Worm (Caenorhabditis elegans) whole organism, L3 larva: Measurements from ENCODE around the gene bath-21.

Source experiments
- ZK546.5 ChIP-seq: sonication (generic microtip); optimal IDR thresholded peaks from 2 replicates; lab custom pipeline; 2017; ENCODE audit warnings: missing biosample characterization, missing genetic modification characterization
- ceh-82 ChIP-seq: fragments of 150-350 bp; optimal IDR thresholded peaks from 2 replicates; lab custom pipeline; 2014; ENCODE audit warnings: missing biosample characterization, missing genetic modification characterization
- ceh-9 ChIP-seq: sonication (generic microtip); optimal IDR thresholded peaks from 2 replicates; lab custom pipeline; 2018; ENCODE audit warnings: missing biosample characterization, missing genetic modification characterization
- daf-12 ChIP-seq: fragments of 150-350 bp; optimal IDR thresholded peaks from 2 replicates; lab custom pipeline; 2014; ENCODE audit warnings: missing biosample characterization, missing genetic modification reagents, missing genetic modification characterization
- eor-1 ChIP-seq, 2 experiments: fragments of 150-350 bp; optimal IDR thresholded peaks; 2 replicates each; lab custom pipeline; 2014 to 2018; ENCODE audit warnings: missing biosample characterization in 2 of 2, missing genetic modification characterization in 2 of 2
- fos-1 ChIP-seq: fragments of 150-350 bp; optimal IDR thresholded peaks from 2 replicates; lab custom pipeline; 2014; ENCODE audit warnings: missing biosample characterization, missing genetic modification characterization
- lin-39 ChIP-seq: fragments of 150-350 bp; optimal IDR thresholded peaks from 2 replicates; lab custom pipeline; 2018; ENCODE audit warnings: missing biosample characterization, missing genetic modification reagents, missing genetic modification characterization
- nhr-11 ChIP-seq: fragments of 150-350 bp; optimal IDR thresholded peaks from 2 replicates; lab custom pipeline; 2014; ENCODE audit warnings: missing biosample characterization, missing genetic modification characterization
- nhr-12 ChIP-seq: fragments of 150-350 bp; optimal IDR thresholded peaks from 2 replicates; lab custom pipeline; 2014; ENCODE audit warnings: missing biosample characterization, missing genetic modification characterization
- nhr-77 ChIP-seq: fragments of 150-350 bp; optimal IDR thresholded peaks from 2 replicates; lab custom pipeline; 2014; ENCODE audit warnings: missing biosample characterization, missing genetic modification characterization
- sea-2 ChIP-seq: fragments of 150-350 bp; sonication (generic microtip); optimal IDR thresholded peaks from 4 replicates; lab custom pipeline; 2014; ENCODE audit warnings: missing biosample characterization, missing genetic modification reagents, missing genetic modification characterization
- zag-1 ChIP-seq: fragments of 150-350 bp; optimal IDR thresholded peaks from 2 replicates; lab custom pipeline; 2014; ENCODE audit warnings: missing biosample characterization, missing genetic modification characterization
- ztf-11 ChIP-seq: fragments of 150-350 bp; optimal IDR thresholded peaks from 2 replicates; lab custom pipeline; 2014; ENCODE audit warnings: missing biosample characterization, missing genetic modification characterization
- ztf-4 ChIP-seq: fragments of 150-350 bp; optimal IDR thresholded peaks from 2 replicates; lab custom pipeline; 2014; ENCODE audit warnings: missing biosample characterization, missing genetic modification characterization

DNA sequence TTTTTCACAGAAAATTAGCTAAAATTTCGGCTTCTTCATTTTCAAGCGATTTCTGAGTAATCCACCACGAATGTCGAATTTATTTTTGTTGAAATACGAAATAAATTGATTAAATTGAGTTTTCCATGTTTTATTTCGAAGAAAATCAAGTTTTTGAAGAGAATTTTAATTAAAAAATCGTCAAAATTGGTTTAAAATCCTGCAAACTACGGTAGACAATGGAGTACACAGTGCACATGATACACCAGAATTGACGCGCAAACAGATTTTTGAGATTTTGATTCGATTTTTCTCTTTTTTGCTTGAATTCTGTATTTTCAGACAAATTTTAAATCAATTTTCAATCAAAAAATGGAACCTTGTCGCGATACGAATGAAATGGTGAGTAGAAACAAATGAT lies 6.9 kb upstream of the bath-21 start, which contains the start of gene F59H6.14:
- TF ChIP-seq ztf-4 (tag; lab: Kevin White, UChicago), result no peak
- TF ChIP-seq fos-1 (tag; lab: Kevin White, UChicago), result no peak
- no peak for TF ChIP-seq nhr-12 (tag; lab: Kevin White, UChicago)
- TF ChIP-seq ZK546.5 (tag; lab: Kevin White, UChicago), result no peak
- no peak for TF ChIP-seq nhr-11 (tag; lab: Kevin White, UChicago)
- TF ChIP-seq zag-1 (tag; lab: Kevin White, UChicago), result no peak
- TF ChIP-seq lin-39 (tag; lab: Kevin White, UChicago), result no peak
- TF ChIP-seq nhr-77, result no peak
- TF ChIP-seq eor-1 (tag; optimal IDR thresholded peaks at IDR 0.05; lab: Kevin White, UChicago), result no peak
- no peak for TF ChIP-seq ceh-82 (tag; lab: Kevin White, UChicago)
- TF ChIP-seq ztf-11 (tag; lab: Kevin White, UChicago), result no peak
- no peak for TF ChIP-seq daf-12 (tag; lab: Kevin White, UChicago)
- TF ChIP-seq sea-2, result no peak
- TF ChIP-seq ceh-9 (tag; lab: Kevin White, UChicago), result no peak
